Worm (Caenorhabditis elegans) whole organism, late embryonic: ENCODE data around the gene hhat-2.

Experiments
- C08G9.2 ChIP-seq: sonication (generic microtip); optimal IDR thresholded peaks from 2 replicates; lab custom pipeline; 2016; ENCODE audit warnings: mild to moderate bottlenecking, missing genetic modification characterization, moderate library complexity, missing compliant biosample characterization
- F13H6.1 ChIP-seq: sonication (generic microtip); optimal IDR thresholded peaks from 2 replicates; lab custom pipeline; 2016; ENCODE audit warnings: missing genetic modification characterization, missing compliant biosample characterization
- K09A11.1 ChIP-seq: sonication (generic microtip); optimal IDR thresholded peaks from 2 replicates; lab custom pipeline; 2017; ENCODE audit warnings: antibody characterized with exemption, mild to moderate bottlenecking, missing genetic modification characterization, missing compliant biosample characterization; ENCODE audit not compliant: insufficient read depth
- T23F11.4 ChIP-seq: fragments of 200-800 bp; sonication (Bioruptor generic); optimal IDR thresholded peaks from 2 replicates; lab custom pipeline; 2018; ENCODE audit warnings: mild to moderate bottlenecking, missing genetic modification characterization, missing compliant biosample characterization
- ceh-18 ChIP-seq: sonication (generic microtip); optimal IDR thresholded peaks from 2 replicates; lab custom pipeline; 2016; ENCODE audit warnings: missing genetic modification characterization, missing compliant biosample characterization
- ceh-2 ChIP-seq: sonication (generic microtip); optimal IDR thresholded peaks from 2 replicates; lab custom pipeline; 2016; ENCODE audit warnings: missing genotype, missing genetic modification characterization, missing compliant biosample characterization
- ceh-31 ChIP-seq: sonication (generic microtip); optimal IDR thresholded peaks from 2 replicates; lab custom pipeline; 2016; ENCODE audit warnings: missing genetic modification characterization, missing compliant biosample characterization
- ceh-34 ChIP-seq: sonication (generic microtip); optimal IDR thresholded peaks from 2 replicates; lab custom pipeline; 2016; ENCODE audit warnings: mild to moderate bottlenecking, missing genetic modification characterization, missing compliant biosample characterization
- ceh-45 ChIP-seq: fragments of 200-800 bp; sonication (Bioruptor generic); IDR thresholded peaks from 2 replicates; pipeline ENCODE4 v1.3.6; 2022; ENCODE audit warnings: missing genetic modification reagents, missing genetic modification characterization, missing compliant biosample characterization
- ceh-48 ChIP-seq: sonication (generic microtip); optimal IDR thresholded peaks from 2 replicates; lab custom pipeline; 2016; ENCODE audit warnings: missing genetic modification characterization, inconsistent platforms, missing compliant biosample characterization
- ceh-9 ChIP-seq: sonication (generic microtip); optimal IDR thresholded peaks from 2 replicates; lab custom pipeline; 2016; ENCODE audit warnings: mild to moderate bottlenecking, missing genetic modification characterization, inconsistent platforms, missing compliant biosample characterization
- che-1 ChIP-seq: sonication (generic microtip); optimal IDR thresholded peaks from 2 replicates; lab custom pipeline; 2016; ENCODE audit warnings: mild to moderate bottlenecking, missing genetic modification characterization, missing compliant biosample characterization
- dmd-4 ChIP-seq: sonication (generic microtip); optimal IDR thresholded peaks from 2 replicates; lab custom pipeline; 2016; ENCODE audit warnings: borderline replicate concordance, missing genetic modification characterization, missing compliant biosample characterization
- elt-2 ChIP-seq: sonication (generic microtip); optimal IDR thresholded peaks from 2 replicates; lab custom pipeline; 2016; ENCODE audit warnings: missing genetic modification reagents, missing genetic modification characterization, missing compliant biosample characterization
- ets-4 ChIP-seq: sonication (generic microtip); optimal IDR thresholded peaks from 2 replicates; lab custom pipeline; 2016; ENCODE audit warnings: missing genetic modification characterization, missing compliant biosample characterization
- fkh-10 ChIP-seq: fragments of 150-350 bp; optimal IDR thresholded peaks from 2 replicates; lab custom pipeline; 2014; ENCODE audit warnings: missing biosample characterization, missing genetic modification reagents, missing genetic modification characterization
- fkh-6 ChIP-seq: sonication (generic microtip); optimal IDR thresholded peaks from 2 replicates; lab custom pipeline; 2016; ENCODE audit warnings: missing genetic modification characterization, missing compliant biosample characterization
- hlh-15 ChIP-seq: sonication (generic microtip); optimal IDR thresholded peaks from 2 replicates; lab custom pipeline; 2016; ENCODE audit warnings: missing genetic modification characterization, missing compliant biosample characterization
- hlh-30 ChIP-seq: sonication (generic microtip); optimal IDR thresholded peaks from 2 replicates; lab custom pipeline; 2017; ENCODE audit warnings: antibody characterized with exemption, missing genetic modification characterization, missing compliant biosample characterization; ENCODE audit not compliant: insufficient read depth
- hlh-8 ChIP-seq: sonication (generic microtip); optimal IDR thresholded peaks from 2 replicates; lab custom pipeline; 2016; ENCODE audit warnings: missing genotype, missing genetic modification characterization, missing compliant biosample characterization
- madf-2 ChIP-seq: sonication (generic microtip); optimal IDR thresholded peaks from 2 replicates; lab custom pipeline; 2017; ENCODE audit warnings: missing genetic modification characterization, missing compliant biosample characterization
- mec-3 ChIP-seq: sonication (generic microtip); optimal IDR thresholded peaks from 2 replicates; lab custom pipeline; 2016; ENCODE audit warnings: borderline replicate concordance, missing genetic modification characterization, missing compliant biosample characterization
- nfya-1 ChIP-seq: sonication (generic microtip); optimal IDR thresholded peaks from 2 replicates; lab custom pipeline; 2017; ENCODE audit warnings: missing genetic modification characterization, mild to moderate bottlenecking, missing compliant biosample characterization, antibody characterized with exemption, moderate library complexity
- nhr-232 ChIP-seq: sonication (generic microtip); optimal IDR thresholded peaks from 2 replicates; lab custom pipeline; 2016; ENCODE audit warnings: missing genetic modification characterization, missing compliant biosample characterization
- odd-2 ChIP-seq: sonication (generic microtip); optimal IDR thresholded peaks from 2 replicates; lab custom pipeline; 2017; ENCODE audit warnings: antibody characterized with exemption, mild to moderate bottlenecking, missing genetic modification characterization, missing compliant biosample characterization
- pag-3 ChIP-seq: sonication (generic microtip); optimal IDR thresholded peaks from 2 replicates; lab custom pipeline; 2016; ENCODE audit warnings: missing compliant biosample characterization, missing genetic modification characterization, borderline replicate concordance
- pax-1 ChIP-seq: fragments of 150-350 bp; optimal IDR thresholded peaks from 2 replicates; lab custom pipeline; 2014; ENCODE audit warnings: missing biosample characterization, missing genetic modification characterization
- pha-4 ChIP-seq: fragments of 150-350 bp; optimal IDR thresholded peaks from 2 replicates; lab custom pipeline; 2018; ENCODE audit warnings: missing biosample characterization, missing genetic modification reagents, missing genetic modification characterization
- pqm-1 ChIP-seq: sonication (generic microtip); optimal IDR thresholded peaks from 2 replicates; lab custom pipeline; 2016; ENCODE audit warnings: missing genetic modification characterization, missing compliant biosample characterization
- ref-2 ChIP-seq: sonication (generic microtip); optimal IDR thresholded peaks from 2 replicates; lab custom pipeline; 2016; ENCODE audit warnings: missing genetic modification characterization, missing compliant biosample characterization
- syd-9 ChIP-seq: sonication (generic microtip); optimal IDR thresholded peaks from 2 replicates; lab custom pipeline; 2016; ENCODE audit warnings: mild to moderate bottlenecking, missing genetic modification characterization, moderate library complexity, missing compliant biosample characterization
- tbx-2 ChIP-seq: sonication (generic microtip); optimal IDR thresholded peaks from 2 replicates; lab custom pipeline; 2016; ENCODE audit warnings: missing genetic modification characterization, missing compliant biosample characterization
- tbx-7 ChIP-seq: sonication (generic microtip); optimal IDR thresholded peaks from 2 replicates; lab custom pipeline; 2016; ENCODE audit warnings: missing genotype, missing genetic modification characterization, missing compliant biosample characterization
- ttx-3 ChIP-seq: sonication (generic microtip); optimal IDR thresholded peaks from 2 replicates; lab custom pipeline; 2016; ENCODE audit warnings: missing genetic modification reagents, missing genetic modification characterization, missing compliant biosample characterization
- unc-3 ChIP-seq, 2 experiments: fragments of 200-800 bp in 1 of 2; sonication (Bioruptor generic) in 1 of 2; sonication (generic microtip) in 1 of 2; conservative IDR thresholded peaks in 1 of 2; optimal IDR thresholded peaks in 1 of 2; 2 replicates each; pipeline versions ENCODE4 v1.3.6 to Lab custom; 2016 to 2022; ENCODE audit warnings: missing compliant biosample characterization in 2 of 2, missing genetic modification characterization in 2 of 2, missing genetic modification reagents in 1 of 2
- unc-42 ChIP-seq: sonication (generic microtip); optimal IDR thresholded peaks from 2 replicates; lab custom pipeline; 2016; ENCODE audit warnings: missing genotype, missing genetic modification characterization, missing compliant biosample characterization
- unc-55 ChIP-seq: sonication (generic microtip); optimal IDR thresholded peaks from 2 replicates; lab custom pipeline; 2017; ENCODE audit warnings: missing biosample characterization, missing genetic modification reagents, missing genetic modification characterization
- unc-86 ChIP-seq: sonication (generic microtip); optimal IDR thresholded peaks from 2 replicates; lab custom pipeline; 2016; ENCODE audit warnings: missing genetic modification characterization, missing compliant biosample characterization
- zip-5 ChIP-seq: sonication (generic microtip); optimal IDR thresholded peaks from 2 replicates; lab custom pipeline; 2016; ENCODE audit warnings: missing genetic modification characterization, missing compliant biosample characterization
- ztf-16 ChIP-seq: sonication (generic microtip); optimal IDR thresholded peaks from 2 replicates; lab custom pipeline; 2017; ENCODE audit warnings: missing genetic modification characterization, missing compliant biosample characterization

Gene hhat-2

ce11 chrIV:14826151-14826757 is 2.7 kb downstream of the hhat-2 start:
- TF ChIP-seq pqm-1 (tag; lab: Kevin White, UChicago), result no peak
- TF ChIP-seq elt-2 (tag; lab: Kevin White, UChicago), result no peak
- TF ChIP-seq che-1 (tag; lab: Kevin White, UChicago), result no peak
- TF ChIP-seq unc-86 (tag; lab: Kevin White, UChicago), result no peak
- TF ChIP-seq fkh-10, result no peak
- no peak for TF ChIP-seq hlh-30 (tag; lab: Kevin White, UChicago)
- TF ChIP-seq odd-2, result no peak
- no peak for TF ChIP-seq K09A11.1 (tag; lab: Kevin White, UChicago)
- TF ChIP-seq ttx-3 (tag; lab: Kevin White, UChicago), result no peak
- TF ChIP-seq T23F11.4 (GFP tag; lab: Kevin White, UChicago), result no peak
- no peak for TF ChIP-seq pha-4 (tag; lab: Kevin White, UChicago)
- TF ChIP-seq nhr-232 (tag; lab: Kevin White, UChicago), result no peak
- no peak for TF ChIP-seq mec-3 (tag; lab: Kevin White, UChicago)

- TF ChIP-seq dmd-4 (tag; lab: Kevin White, UChicago), result no peak
- TF ChIP-seq pax-1 (tag; lab: Kevin White, UChicago), result no peak
- TF ChIP-seq ceh-9 (tag; lab: Kevin White, UChicago), result no peak
- no peak for TF ChIP-seq syd-9 (tag; lab: Kevin White, UChicago)
- TF ChIP-seq ceh-45, result no peak
- TF ChIP-seq ceh-18 (tag; lab: Kevin White, UChicago), result no peak
- no peak for TF ChIP-seq ztf-16 (tag; lab: Kevin White, UChicago)
- TF ChIP-seq K09A11.1 (tag; lab: Kevin White, UChicago), result no peak
- TF ChIP-seq fkh-6 (tag; lab: Kevin White, UChicago), result no peak
- TF ChIP-seq hlh-15 (tag; lab: Kevin White, UChicago), result no peak
Measured at ce11 chrIV:14825379-14825778, 3.5 kb downstream of the hhat-2 start, which contains the start of gene rps-18. Gene rps-18, plus strand, starts transcription at chrIV:14825679.

ce11 chrIV:14824878-14825352 is 4.0 kb downstream of the hhat-2 start, which contains the start of gene sec-61.A:
Gene sec-61.A, minus strand, starts transcription at chrIV:14825264.
- TF ChIP-seq madf-2 (tag; lab: Kevin White, UChicago) (peak; percentile 20), pax-1 (tag; lab: Kevin White, UChicago) (peak; percentile 48), unc-42 (tag; lab: Kevin White, UChicago) (peak; percentile 72), ref-2 (tag; lab: Kevin White, UChicago) (peak; percentile 87), syd-9 (tag; lab: Kevin White, UChicago) (no peak), F13H6.1 (no peak), C08G9.2 (tag; lab: Kevin White, UChicago) (no peak), tbx-7 (tag; lab: Kevin White, UChicago) (peak; percentile 29), hlh-30 (tag; lab: Kevin White, UChicago) (peak; percentile 71), pag-3 (tag; lab: Kevin White, UChicago) (no peak), ceh-18 (tag; lab: Kevin White, UChicago) (peak; percentile 55), zip-5 (tag; lab: Kevin White, UChicago) (no peak), ceh-48 (tag; lab: Kevin White, UChicago) (no peak), K09A11.1 (tag; lab: Kevin White, UChicago) (peak; percentile 56), elt-2 (tag; lab: Kevin White, UChicago) (peak; percentile 43), unc-55 (peak; percentile 9), ceh-2 (tag; lab: Kevin White, UChicago) (no peak), ceh-31 (tag; lab: Kevin White, UChicago) (peak; percentile 66), unc-3 (GFP tag; conservative IDR thresholded peaks at IDR 0.05; lab: Robert Waterston, UW) (no peak), unc-3 (tag; optimal IDR thresholded peaks at IDR 0.05; lab: Kevin White, UChicago) (peak; percentile 15), nhr-232 (tag; lab: Kevin White, UChicago) (no peak), ets-4 (peak; percentile 7), ztf-16 (tag; lab: Kevin White, UChicago) (peak; percentile 6), nfya-1 (tag; lab: Kevin White, UChicago) (peak; percentile 83), hlh-8 (tag; lab: Kevin White, UChicago) (peak; percentile 5), tbx-2 (tag; lab: Kevin White, UChicago) (peak; percentile 77), ceh-34 (tag; lab: Kevin White, UChicago) (peak; percentile 63)
